Fruit fly (Drosophila melanogaster) whole organism, embryonic: ENCODE results near the gene isoQC.

ENCODE experiments used
- Bgb ChIP-seq: fragments of 200-800 bp; sonication (Bioruptor generic); IDR thresholded peaks from 2 replicates; pipeline ENCODE4 v1.3.6; 2022; ENCODE audit warnings: missing biosample characterization, missing genetic modification characterization; ENCODE audit not compliant: partially characterized antibody
- BtbVII ChIP-seq: fragments of 200-800 bp; sonication (Bioruptor generic); optimal IDR thresholded peaks from 3 replicates; lab custom pipeline; 2017; ENCODE audit warnings: missing biosample characterization, mild to moderate bottlenecking, missing genetic modification characterization
- CG1024 ChIP-seq: fragments of 200-800 bp; sonication (Bioruptor generic); IDR thresholded peaks from 2 replicates; pipeline ENCODE4 v1.3.6; 2022; ENCODE audit warnings: missing biosample characterization, missing genetic modification characterization
- CG10267 ChIP-seq: fragments of 200-800 bp; sonication (Bioruptor generic); optimal IDR thresholded peaks from 2 replicates; lab custom pipeline; 2018; ENCODE audit warnings: missing biosample characterization, mild to moderate bottlenecking, missing genetic modification characterization, moderate library complexity
- CG11723 ChIP-seq: fragments of 200-800 bp; sonication (Bioruptor generic); optimal IDR thresholded peaks from 2 replicates; lab custom pipeline; 2017; ENCODE audit warnings: missing biosample characterization, mild to moderate bottlenecking, missing genetic modification characterization
- CG16779 ChIP-seq: fragments of 200-800 bp; sonication (Bioruptor generic); IDR thresholded peaks from 2 replicates; pipeline ENCODE4 v1.3.6; 2022; ENCODE audit warnings: missing biosample characterization, missing genetic modification characterization
- CG17328 ChIP-seq: fragments of 200-800 bp; sonication (Bioruptor generic); IDR thresholded peaks from 2 replicates; pipeline ENCODE4 v1.3.6; 2022; ENCODE audit warnings: missing biosample characterization, missing genetic modification characterization
- CG17802 ChIP-seq: fragments of 200-800 bp; sonication (Bioruptor generic); optimal IDR thresholded peaks from 2 replicates; lab custom pipeline; 2018; ENCODE audit warnings: missing biosample characterization, mild to moderate bottlenecking, missing genetic modification characterization, moderate library complexity
- CG18262 ChIP-seq: fragments of 200-800 bp; optimal IDR thresholded peaks from 3 replicates; lab custom pipeline; 2019; ENCODE audit warnings: missing biosample characterization, mild to moderate bottlenecking, missing genetic modification characterization, moderate library complexity
- CG30020 ChIP-seq: fragments of 200-800 bp; optimal IDR thresholded peaks from 2 replicates; lab custom pipeline; 2019; ENCODE audit warnings: missing biosample characterization, mild to moderate bottlenecking, missing genetic modification characterization, moderate library complexity
- CG32532 ChIP-seq: fragments of 200-800 bp; sonication (Bioruptor generic); IDR thresholded peaks from 2 replicates; pipeline ENCODE4 v1.3.6; 2022; ENCODE audit warnings: missing biosample characterization, missing genetic modification characterization
- CG7556 ChIP-seq: fragments of 200-800 bp; sonication (Bioruptor generic); optimal IDR thresholded peaks from 2 replicates; lab custom pipeline; 2017; ENCODE audit warnings: missing biosample characterization, mild to moderate bottlenecking, missing genetic modification characterization
- CG7745 ChIP-seq: fragments of 200-800 bp; sonication (Bioruptor generic); optimal IDR thresholded peaks from 2 replicates; lab custom pipeline; 2018; ENCODE audit warnings: missing biosample characterization, mild to moderate bottlenecking, missing genetic modification characterization, moderate library complexity
- CG8388 ChIP-seq: fragments of 200-800 bp; sonication (Bioruptor generic); optimal IDR thresholded peaks from 2 replicates; lab custom pipeline; 2019; ENCODE audit warnings: missing biosample characterization, mild to moderate bottlenecking, missing genetic modification characterization, moderate library complexity
- CG9437 ChIP-seq: fragments of 200-800 bp; sonication (Bioruptor generic); optimal IDR thresholded peaks from 2 replicates; lab custom pipeline; 2018; ENCODE audit warnings: missing biosample characterization, mild to moderate bottlenecking, missing genetic modification characterization
- CHES-1-like ChIP-seq: fragments of 200-800 bp; sonication (Bioruptor generic); optimal IDR thresholded peaks from 2 replicates; lab custom pipeline; 2016; ENCODE audit warnings: missing biosample characterization, missing genetic modification characterization
- Camta ChIP-seq: fragments of 200-800 bp; sonication (Bioruptor generic); optimal IDR thresholded peaks from 2 replicates; lab custom pipeline; 2016; ENCODE audit warnings: missing biosample characterization, missing genetic modification characterization
- Chrac-16 ChIP-seq: fragments of 200-800 bp; sonication (Bioruptor generic); optimal IDR thresholded peaks from 3 replicates; lab custom pipeline; 2016; ENCODE audit warnings: missing biosample characterization, missing genetic modification characterization
- D19B ChIP-seq: fragments of 200-800 bp; sonication (Bioruptor generic); optimal IDR thresholded peaks from 2 replicates; lab custom pipeline; 2017; ENCODE audit warnings: missing biosample characterization, mild to moderate bottlenecking, missing genetic modification characterization
- Dek ChIP-seq: fragments of 200-800 bp; sonication (Bioruptor generic); optimal IDR thresholded peaks from 3 replicates; lab custom pipeline; 2019; ENCODE audit warnings: missing biosample characterization, mild to moderate bottlenecking, missing genetic modification characterization, moderate library complexity
- Dll ChIP-seq: fragments of 200-800 bp; sonication (Bioruptor generic); IDR thresholded peaks from 4 replicates; pipeline ENCODE4 v1.3.6; 2022; ENCODE audit warnings: missing biosample characterization, missing genetic modification characterization; ENCODE audit not compliant: partially characterized antibody
- Doc3 ChIP-seq: fragments of 200-800 bp; sonication (Bioruptor generic); IDR thresholded peaks from 3 replicates; pipeline ENCODE4 v1.3.6; 2022; ENCODE audit warnings: missing biosample characterization, missing genetic modification characterization; ENCODE audit not compliant: partially characterized antibody
- Dp ChIP-seq: fragments of 200-800 bp; sonication (Bioruptor generic); optimal IDR thresholded peaks from 2 replicates; lab custom pipeline; 2018; ENCODE audit warnings: missing biosample characterization, mild to moderate bottlenecking, missing genetic modification characterization, moderate library complexity
- Drgx ChIP-seq: fragments of 200-800 bp; sonication (Bioruptor generic); IDR thresholded peaks from 2 replicates; pipeline ENCODE4 v1.3.6; 2022; ENCODE audit warnings: missing biosample characterization, missing genetic modification characterization
- Ets65A ChIP-seq: fragments of 200-800 bp; sonication (Bioruptor generic); peaks from one replicate; lab custom pipeline; 2016; ENCODE audit warnings: missing biosample characterization, missing genetic modification characterization
- H15 ChIP-seq: fragments of 200-800 bp; sonication (Bioruptor generic); IDR thresholded peaks from 3 replicates; pipeline ENCODE4 v1.3.6; 2022; ENCODE audit warnings: missing biosample characterization, missing genetic modification characterization
- HLH3B ChIP-seq: fragments of 200-800 bp; sonication (Bioruptor generic); IDR thresholded peaks from 2 replicates; pipeline ENCODE4 v1.3.6; 2022; ENCODE audit warnings: missing biosample characterization, missing genetic modification characterization
- HmgZ ChIP-seq: fragments of 200-800 bp; sonication (Bioruptor generic); optimal IDR thresholded peaks from 2 replicates; lab custom pipeline; 2018; ENCODE audit warnings: missing biosample characterization, mild to moderate bottlenecking, missing genetic modification characterization
- Lhr ChIP-seq: fragments of 200-800 bp; sonication (Bioruptor generic); optimal IDR thresholded peaks from 3 replicates; lab custom pipeline; 2017; ENCODE audit warnings: mild to moderate bottlenecking, missing biosample characterization, missing genetic modification reagents, missing genetic modification characterization
- MESR4 ChIP-seq: fragments of 200-800 bp; sonication (Bioruptor generic); optimal IDR thresholded peaks from 2 replicates; lab custom pipeline; 2018; ENCODE audit warnings: missing biosample characterization, mild to moderate bottlenecking, missing genetic modification characterization, moderate library complexity
- Med ChIP-seq: fragments of 200-800 bp; sonication (Bioruptor generic); peaks from one replicate; lab custom pipeline; 2016; ENCODE audit warnings: missing biosample characterization, missing genetic modification characterization, mild to moderate bottlenecking, inconsistent platforms, moderate library complexity
- Nf-YC ChIP-seq: fragments of 200-800 bp; optimal IDR thresholded peaks from 3 replicates; lab custom pipeline; 2019; ENCODE audit warnings: missing biosample characterization, mild to moderate bottlenecking, missing genetic modification characterization, moderate library complexity
- Oaz ChIP-seq: fragments of 200-800 bp; sonication (Bioruptor generic); IDR thresholded peaks from 2 replicates; pipeline ENCODE4 v1.3.6; 2022; ENCODE audit warnings: missing biosample characterization, missing genetic modification characterization
- YL-1 ChIP-seq: fragments of 200-800 bp; sonication (Bioruptor generic); optimal IDR thresholded peaks from 3 replicates; lab custom pipeline; 2017; ENCODE audit warnings: missing biosample characterization, mild to moderate bottlenecking, missing genetic modification characterization
- ash1 ChIP-seq: fragments of 200-800 bp; sonication (Bioruptor generic); optimal IDR thresholded peaks from 2 replicates; lab custom pipeline; 2018; ENCODE audit warnings: missing biosample characterization, mild to moderate bottlenecking, missing genetic modification characterization
- bab2 ChIP-seq: fragments of 200-800 bp; sonication (Bioruptor generic); optimal IDR thresholded peaks from 2 replicates; lab custom pipeline; 2016; ENCODE audit warnings: missing biosample characterization, missing genetic modification characterization
- bbx ChIP-seq: fragments of 200-800 bp; sonication (Bioruptor generic); IDR thresholded peaks from 2 replicates; pipeline ENCODE4 v1.3.6; 2022; ENCODE audit warnings: missing biosample characterization, missing genetic modification characterization; ENCODE audit not compliant: partially characterized antibody
- bowl ChIP-seq: fragments of 200-800 bp; sonication (Bioruptor generic); IDR thresholded peaks from 2 replicates; pipeline ENCODE4 v1.3.6; 2022; ENCODE audit warnings: missing biosample characterization, missing genetic modification characterization
- bsh ChIP-seq, 2 experiments: fragments of 200-800 bp; sonication (Bioruptor generic); optimal IDR thresholded peaks; 2 replicates each; lab custom pipeline; 2017 to 2018; ENCODE audit warnings: mild to moderate bottlenecking in 2 of 2, missing biosample characterization in 2 of 2, missing genetic modification characterization in 2 of 2, moderate library complexity in 1 of 2
- en ChIP-seq: fragments of 200-800 bp; sonication (Bioruptor generic); optimal IDR thresholded peaks from 2 replicates; lab custom pipeline; 2016; ENCODE audit warnings: missing biosample characterization, missing genetic modification characterization
- gcm2 ChIP-seq: fragments of 200-800 bp; sonication (Bioruptor generic); optimal IDR thresholded peaks from 2 replicates; lab custom pipeline; 2016; ENCODE audit warnings: missing biosample characterization, missing genetic modification characterization
- gem ChIP-seq: fragments of 200-800 bp; sonication (Bioruptor generic); optimal IDR thresholded peaks from 2 replicates; lab custom pipeline; 2019; ENCODE audit warnings: missing biosample characterization, mild to moderate bottlenecking, missing genetic modification characterization, moderate library complexity
- insv ChIP-seq, 2 experiments: fragments of 200-800 bp; sonication (Bioruptor generic); optimal IDR thresholded peaks; 3 replicates each; lab custom pipeline; 2016 to 2018; ENCODE audit warnings: missing biosample characterization in 2 of 2, missing genetic modification characterization in 2 of 2
- jumu ChIP-seq: fragments of 200-800 bp; sonication (Bioruptor generic); optimal IDR thresholded peaks from 3 replicates; lab custom pipeline; 2016; ENCODE audit warnings: missing biosample characterization, missing genetic modification characterization
- pzg ChIP-seq: fragments of 200-800 bp; sonication (Bioruptor generic); optimal IDR thresholded peaks from 3 replicates; lab custom pipeline; 2018; ENCODE audit warnings: missing biosample characterization, mild to moderate bottlenecking, missing genetic modification characterization, moderate library complexity
- ssp ChIP-seq: fragments of 200-800 bp; sonication (Bioruptor generic); IDR thresholded peaks from 2 replicates; pipeline ENCODE4 v1.3.6; 2022; ENCODE audit warnings: missing biosample characterization, missing genetic modification characterization
- stwl ChIP-seq: fragments of 200-800 bp; sonication (Bioruptor generic); optimal IDR thresholded peaks from 3 replicates; lab custom pipeline; 2018; ENCODE audit warnings: missing biosample characterization, mild to moderate bottlenecking, missing genetic modification characterization, moderate library complexity
- tin ChIP-seq: fragments of 200-800 bp; sonication (Bioruptor generic); optimal IDR thresholded peaks from 3 replicates; lab custom pipeline; 2016; ENCODE audit warnings: missing biosample characterization, missing genetic modification characterization
- trh ChIP-seq: fragments of 200-800 bp; sonication (Bioruptor generic); optimal IDR thresholded peaks from 2 replicates; lab custom pipeline; 2016; ENCODE audit warnings: missing biosample characterization, missing genetic modification characterization
- vnd ChIP-seq: fragments of 200-800 bp; sonication (Bioruptor generic); IDR thresholded peaks from 3 replicates; pipeline ENCODE4 v1.3.6; 2022; ENCODE audit warnings: missing biosample characterization, missing genetic modification characterization; ENCODE audit not compliant: partially characterized antibody
- zfh2 ChIP-seq: fragments of 200-800 bp; sonication (Bioruptor generic); optimal IDR thresholded peaks from 2 replicates; lab custom pipeline; 2016; ENCODE audit warnings: missing biosample characterization, missing genetic modification characterization

isoQC gene

dm6 chr3L:20432297-20432696 is 42.0 kb upstream of the isoQC start, which contains the start of the genes Las and Psn (continued):
- TF ChIP-seq CHES-1-like (peak; percentile 48), Lhr (peak; percentile 9), ash1 (GFP tag; lab: Kevin White, UChicago) (no peak), CG11723 (GFP tag; lab: Kevin White, UChicago) (no peak), HmgZ (tag; lab: Kevin White, UChicago) (peak; percentile 10), Nf-YC (tag; lab: Kevin White, UChicago) (no peak), Ets65A (GFP tag; lab: Kevin White, UChicago) (peak; percentile 64), Dll (peak; percentile 84), bsh (GFP tag; optimal IDR thresholded peaks at IDR 0.05; lab: Kevin White, UChicago) (no peak), zfh2 (GFP tag; lab: Kevin White, UChicago) (peak; percentile 27), Oaz (no peak), jumu (GFP tag; lab: Kevin White, UChicago) (no peak), Dek (tag; lab: Kevin White, UChicago) (no peak), CG32532 (GFP tag; lab: Robert Waterston, UW) (no peak), Camta (GFP tag; lab: Kevin White, UChicago) (no peak), CG10267 (peak; percentile 62), CG17802 (tag; lab: Kevin White, UChicago) (no peak), Chrac-16 (GFP tag; lab: Kevin White, UChicago) (peak; percentile 0), bbx (GFP tag; lab: Robert Waterston, UW) (0 out of 2 replicates have a peak, but pooled peaks have one; percentile 16), ssp (no peak), CG30020 (peak; percentile 58), CG16779 (GFP tag; lab: Robert Waterston, UW) (no peak), YL-1 (GFP tag; lab: Kevin White, UChicago) (peak; percentile 80), insv (GFP tag; optimal IDR thresholded peaks at IDR 0.05; lab: Kevin White, UChicago) (no peak), gcm2 (GFP tag; lab: Kevin White, UChicago) (no peak), H15 (GFP tag; lab: Robert Waterston, UW) (no peak), CG1024 (no peak), CG7745 (no peak), Med (GFP tag; lab: Kevin White, UChicago) (peak; percentile 90), Bgb (0 out of 2 replicates have a peak, but pooled peaks have one; percentile 32), en (GFP tag; lab: Kevin White, UChicago) (no peak), HLH3B (GFP tag; lab: Robert Waterston, UW) (no peak), pzg (GFP tag; lab: Kevin White, UChicago) (peak; percentile 68), bowl (GFP tag; lab: Robert Waterston, UW) (no peak), MESR4 (GFP tag; lab: Kevin White, UChicago) (no peak), D19B (no peak), gem (tag; lab: Kevin White, UChicago) (no peak), Doc3 (GFP tag; lab: Robert Waterston, UW) (peak; percentile 69), stwl (tag; lab: Kevin White, UChicago) (peak; percentile 66), CG8388 (no peak), BtbVII (GFP tag; lab: Kevin White, UChicago) (no peak), vnd (GFP tag; lab: Robert Waterston, UW) (peak; percentile 55; the same call in 1 of the 3 replicates), tin (GFP tag; lab: Kevin White, UChicago) (peak; percentile 9), CG18262 (tag; lab: Kevin White, UChicago) (no peak), CG17328 (GFP tag; lab: Robert Waterston, UW) (no peak), CG7556 (GFP tag; lab: Kevin White, UChicago) (no peak), bab2 (GFP tag; lab: Kevin White, UChicago) (no peak), Drgx (GFP tag; lab: Robert Waterston, UW) (no peak), CG9437 (no peak), trh (GFP tag; lab: Kevin White, UChicago) (no peak), Dp (GFP tag; lab: Kevin White, UChicago) (peak; percentile 61)
